Fruit fly (Drosophila melanogaster): ENCODE measurements around the gene Ctr1A.

Ctr1A gene

DNA sequence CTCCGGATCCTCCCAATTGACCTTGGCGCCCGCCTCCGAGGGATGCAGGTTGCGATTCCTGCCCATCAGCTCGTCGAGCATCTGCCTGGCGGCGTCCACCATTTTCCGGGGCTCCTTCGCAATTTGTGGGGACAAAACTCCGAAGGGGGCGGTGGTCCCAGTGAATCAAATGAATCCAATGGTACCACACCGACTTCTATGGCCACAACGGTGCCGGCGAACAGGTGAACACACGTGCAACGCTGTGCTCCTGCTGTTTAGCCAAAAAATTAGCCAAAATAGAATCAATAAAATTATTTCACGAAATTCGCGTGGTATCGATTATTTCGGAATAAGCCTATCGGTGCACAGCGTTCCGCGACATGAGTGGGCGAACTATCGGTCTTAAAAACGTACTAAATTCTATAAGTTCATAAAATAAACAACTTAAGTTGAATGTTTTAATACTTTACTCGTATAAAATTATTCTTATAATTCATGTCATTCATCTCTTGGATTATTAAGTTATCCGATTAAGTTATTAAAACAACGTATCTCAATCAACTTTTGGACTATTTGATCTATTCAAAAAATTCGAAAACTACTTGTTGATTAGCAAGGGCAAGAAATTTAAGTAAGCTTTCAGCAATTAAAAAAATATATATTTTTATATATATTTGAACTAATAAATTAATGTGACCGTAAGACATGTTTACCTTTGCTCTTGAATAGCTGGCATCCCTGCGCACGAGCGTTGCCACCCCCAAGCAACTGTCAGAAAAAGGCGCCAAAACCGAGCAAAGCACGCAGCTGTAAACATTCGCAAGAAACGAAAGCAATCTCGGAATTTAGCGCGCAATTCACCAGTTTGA lies 12.4 kb downstream of the Ctr1A start, which contains the start of the genes CG3198 and Mcm6:
Gene CG3198, minus strand, starts transcription at position 337 of the 851 bp plus-strand sequence.
Gene Mcm6, plus strand, starts transcription at position 751 of the 851 bp plus-strand sequence.
- TF ChIP-seq Myc (optimal IDR thresholded peaks at IDR 0.05) (peak; percentile 6), Hr78 (GFP tag; optimal IDR thresholded peaks at IDR 0.05) (no peak), HLH106 (tag; optimal IDR thresholded peaks at IDR 0.05) (peak; percentile 16)

DNA sequence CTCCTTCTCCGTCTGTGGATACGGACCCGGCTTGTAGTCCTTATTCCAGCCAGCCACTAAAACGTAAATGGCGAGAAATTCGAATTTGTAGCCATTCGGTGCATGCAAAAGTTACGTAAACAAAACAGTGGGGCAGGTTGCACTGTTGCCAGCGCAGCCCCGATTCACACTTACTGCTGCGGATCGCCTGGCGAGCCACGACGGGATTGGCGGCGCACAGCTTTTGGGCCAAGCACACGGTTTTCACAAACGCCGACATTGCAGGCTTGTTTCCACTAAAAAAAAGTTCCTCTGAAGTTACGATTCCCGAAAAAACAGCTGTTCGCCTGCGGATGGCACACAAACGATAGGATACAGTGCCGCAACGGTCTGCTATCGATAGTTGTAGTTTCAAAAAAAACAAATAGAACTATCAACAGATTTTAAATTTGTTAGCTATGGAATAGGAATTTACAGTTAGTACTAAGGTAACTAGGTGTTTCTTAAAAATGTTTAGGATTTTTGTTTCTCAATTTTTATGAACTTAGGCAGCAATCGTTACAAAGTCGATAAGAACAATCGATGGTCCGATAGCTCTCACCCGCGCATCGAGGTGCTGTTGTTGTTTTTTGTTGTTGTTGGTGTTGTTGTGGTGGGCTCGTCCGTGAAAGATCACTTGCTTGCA lies 16.5 kb downstream of the Ctr1A start, which contains the start of gene Fum1:
Gene Fum1, plus strand, starts transcription at position 599 of the 664 bp plus-strand sequence.
- no peak for TF ChIP-seq br (GFP tag; optimal IDR thresholded peaks at IDR 0.05)
- TF ChIP-seq foxo (GFP tag; optimal IDR thresholded peaks at IDR 0.05), result peak in 1 of 2 experiments; percentile 36
- no peak for TF ChIP-seq Jra (GFP tag; optimal IDR thresholded peaks at IDR 0.05)
- TF ChIP-seq Dfd (GFP tag; optimal IDR thresholded peaks at IDR 0.05), result no peak
- TF ChIP-seq woc (GFP tag; optimal IDR thresholded peaks at IDR 0.05), result peak; percentile 48
- no peak for TF ChIP-seq jim (GFP tag; optimal IDR thresholded peaks at IDR 0.05)
- TF ChIP-seq rgr (GFP tag; optimal IDR thresholded peaks at IDR 0.05), result peak; percentile 39
- no peak for TF ChIP-seq dmrt93B (GFP tag; optimal IDR thresholded peaks at IDR 0.05)
- no peak for TF ChIP-seq Dif (GFP tag; optimal IDR thresholded peaks at IDR 0.05; ENCODE audit: partially characterized antibody)
- peak; percentile 36 for TF ChIP-seq h (GFP tag; optimal IDR thresholded peaks at IDR 0.05)
- TF ChIP-seq Rel (GFP tag; optimal IDR thresholded peaks at IDR 0.05), result no peak
- peak; percentile 1 for TF ChIP-seq Rel (tag; optimal IDR thresholded peaks at IDR 0.05)
- no peak for TF ChIP-seq lola (GFP tag; optimal IDR thresholded peaks at IDR 0.05)
- no peak for TF ChIP-seq Vsx2 (GFP tag; optimal IDR thresholded peaks at IDR 0.05; ENCODE audit: partially characterized antibody)
- peak; percentile 45 for TF ChIP-seq HLH106 (tag; optimal IDR thresholded peaks at IDR 0.05)
- no peak for TF ChIP-seq OdsH (GFP tag; optimal IDR thresholded peaks at IDR 0.05)
- TF ChIP-seq Hr78 (GFP tag; optimal IDR thresholded peaks at IDR 0.05), result no peak
- peak; percentile 17 for TF ChIP-seq Sp1 (GFP tag; optimal IDR thresholded peaks at IDR 0.05)
- TF ChIP-seq pan (optimal IDR thresholded peaks at IDR 0.05), result no peak
- no peak for TF ChIP-seq sage (GFP tag; optimal IDR thresholded peaks at IDR 0.05)
- no peak for TF ChIP-seq N (GFP tag; optimal IDR thresholded peaks at IDR 0.05)
- TF ChIP-seq Abd-B (GFP tag; optimal IDR thresholded peaks at IDR 0.05), result no peak
- TF ChIP-seq Mio (GFP tag; optimal IDR thresholded peaks at IDR 0.05), result no peak
- TF ChIP-seq ey (GFP tag; optimal IDR thresholded peaks at IDR 0.05), result peak; percentile 2
- TF ChIP-seq Myc (optimal IDR thresholded peaks at IDR 0.05), result no peak
- no peak for TF ChIP-seq dl (GFP tag; optimal IDR thresholded peaks at IDR 0.05; ENCODE audit: insufficient read depth in 1 of 2, partially characterized antibody in 2 of 2)
- TF ChIP-seq CG9705 (GFP tag; optimal IDR thresholded peaks at IDR 0.05), result no peak
- peak; percentile 6 for TF ChIP-seq sv (GFP tag; optimal IDR thresholded peaks at IDR 0.05)
- no peak for TF ChIP-seq brk (GFP tag; optimal IDR thresholded peaks at IDR 0.05)
- no peak for TF ChIP-seq CrebA (GFP tag; optimal IDR thresholded peaks at IDR 0.05; ENCODE audit: borderline replicate concordance)
- no peak for TF ChIP-seq fru (GFP tag; optimal IDR thresholded peaks at IDR 0.05)
- no peak for TF ChIP-seq Hr83 (GFP tag; optimal IDR thresholded peaks at IDR 0.05; ENCODE audit: poor library complexity, severe bottlenecking)
- no peak for TF ChIP-seq GATAd (GFP tag; optimal IDR thresholded peaks at IDR 0.05)
- no peak for TF ChIP-seq psq (GFP tag; optimal IDR thresholded peaks at IDR 0.05)
- no peak for TF ChIP-seq Hnf4 (GFP tag; optimal IDR thresholded peaks at IDR 0.05)
- no peak for TF ChIP-seq CG32264 (GFP tag; optimal IDR thresholded peaks at IDR 0.05)
